Fruit fly (Drosophila melanogaster) whole organism, embryonic: ENCODE data around the gene CG6733.

Experiments used
- Atf3 ChIP-seq: fragments of 200-800 bp; sonication (Bioruptor generic); optimal IDR thresholded peaks from 3 replicates; lab custom pipeline; 2016; ENCODE audit warnings: missing biosample characterization, missing genetic modification characterization
- CG10431 ChIP-seq: fragments of 200-800 bp; sonication (Bioruptor generic); optimal IDR thresholded peaks from 3 replicates; lab custom pipeline; 2018; ENCODE audit warnings: missing biosample characterization, mild to moderate bottlenecking, missing genetic modification characterization
- CG10979 ChIP-seq: fragments of 200-800 bp; sonication (Bioruptor generic); optimal IDR thresholded peaks from 2 replicates; lab custom pipeline; 2018; ENCODE audit warnings: missing biosample characterization, mild to moderate bottlenecking, missing genetic modification characterization, moderate library complexity
- CG11093 ChIP-seq: fragments of 200-800 bp; sonication (Bioruptor generic); IDR thresholded peaks from 3 replicates; pipeline ENCODE4 v1.3.6; 2022; ENCODE audit warnings: missing biosample characterization, missing genetic modification characterization
- CG11504 ChIP-seq: fragments of 200-800 bp; sonication (Bioruptor generic); optimal IDR thresholded peaks from 3 replicates; lab custom pipeline; 2019; ENCODE audit warnings: missing biosample characterization, mild to moderate bottlenecking, missing genetic modification characterization, moderate library complexity
- CG11695 ChIP-seq: fragments of 200-800 bp; sonication (Bioruptor generic); IDR thresholded peaks from 3 replicates; pipeline ENCODE4 v1.3.6; 2022; ENCODE audit warnings: missing biosample characterization, missing genetic modification characterization
- CG12659 ChIP-seq: fragments of 200-800 bp; sonication (Bioruptor generic); optimal IDR thresholded peaks from 3 replicates; lab custom pipeline; 2017; ENCODE audit warnings: mild to moderate bottlenecking, missing biosample characterization, missing genetic modification reagents, missing genetic modification characterization
- CG14667 ChIP-seq: fragments of 200-800 bp; sonication (Bioruptor generic); IDR thresholded peaks from 2 replicates; pipeline ENCODE4 v1.3.6; 2022; ENCODE audit warnings: missing biosample characterization, missing genetic modification characterization
- CG16863 ChIP-seq: fragments of 200-800 bp; sonication (Bioruptor generic); optimal IDR thresholded peaks from 3 replicates; lab custom pipeline; 2016; ENCODE audit warnings: missing biosample characterization, missing genetic modification characterization
- CG17385 ChIP-seq: fragments of 200-800 bp; sonication (Bioruptor generic); optimal IDR thresholded peaks from 3 replicates; lab custom pipeline; 2018; ENCODE audit warnings: missing biosample characterization, mild to moderate bottlenecking, missing genetic modification characterization
- CG18476 ChIP-seq: fragments of 200-800 bp; sonication (Bioruptor generic); optimal IDR thresholded peaks from 2 replicates; lab custom pipeline; 2016; ENCODE audit warnings: missing biosample characterization, mild to moderate bottlenecking, missing genetic modification characterization
- CG18764 ChIP-seq: fragments of 200-800 bp; sonication (Bioruptor generic); optimal IDR thresholded peaks from 3 replicates; lab custom pipeline; 2016; ENCODE audit warnings: missing biosample characterization, missing genetic modification characterization
- CG2889 ChIP-seq: fragments of 200-800 bp; sonication (Bioruptor generic); IDR thresholded peaks from 3 replicates; pipeline ENCODE4 v1.3.6; 2022; ENCODE audit warnings: missing biosample characterization, missing genetic modification characterization
- CG30403 ChIP-seq: fragments of 200-800 bp; sonication (Bioruptor generic); optimal IDR thresholded peaks from 3 replicates; lab custom pipeline; 2016; ENCODE audit warnings: missing biosample characterization, missing genetic modification characterization
- CG30431 ChIP-seq: fragments of 200-800 bp; sonication (Bioruptor generic); optimal IDR thresholded peaks from 2 replicates; lab custom pipeline; 2017; ENCODE audit warnings: missing biosample characterization, missing genetic modification characterization
- CG31441 ChIP-seq: fragments of 200-800 bp; sonication (Bioruptor generic); IDR thresholded peaks from 2 replicates; pipeline ENCODE4 v1.3.6; 2022; ENCODE audit warnings: missing biosample characterization, missing genetic modification characterization
- CG33557 ChIP-seq: fragments of 200-800 bp; sonication (Bioruptor generic); optimal IDR thresholded peaks from 2 replicates; lab custom pipeline; 2019; ENCODE audit warnings: missing biosample characterization, mild to moderate bottlenecking, missing genetic modification characterization, moderate library complexity
- CG3407 ChIP-seq: fragments of 200-800 bp; sonication (Bioruptor generic); optimal IDR thresholded peaks from 2 replicates; lab custom pipeline; 2018; ENCODE audit warnings: missing biosample characterization, mild to moderate bottlenecking, missing genetic modification characterization
- CG3726 ChIP-seq: fragments of 200-800 bp; sonication (Bioruptor generic); IDR thresholded peaks from 3 replicates; pipeline ENCODE4, ENCODE4 v1.3.6; 2022; ENCODE audit warnings: missing biosample characterization, missing genetic modification characterization
- CG3847 ChIP-seq: fragments of 200-800 bp; sonication (Bioruptor generic); IDR thresholded peaks from 2 replicates; pipeline ENCODE4 v1.3.6; 2022; ENCODE audit warnings: missing biosample characterization, missing genetic modification characterization
- CG4730 ChIP-seq: fragments of 200-800 bp; sonication (Bioruptor generic); IDR thresholded peaks from 2 replicates; pipeline ENCODE4 v1.3.6; 2022; ENCODE audit warnings: missing biosample characterization, missing genetic modification characterization
- CG5180 ChIP-seq: fragments of 200-800 bp; sonication (Bioruptor generic); optimal IDR thresholded peaks from 3 replicates; lab custom pipeline; 2017; ENCODE audit warnings: missing biosample characterization, missing genetic modification characterization, mild to moderate bottlenecking, moderate library complexity, missing genetic modification reagents
- CG6813 ChIP-seq: fragments of 200-800 bp; sonication (Bioruptor generic); optimal IDR thresholded peaks from 2 replicates; lab custom pipeline; 2017; ENCODE audit warnings: missing biosample characterization, missing genetic modification characterization, mild to moderate bottlenecking, moderate library complexity, missing genetic modification reagents
- CG7271 ChIP-seq: fragments of 200-800 bp; sonication (Bioruptor generic); optimal IDR thresholded peaks from 2 replicates; lab custom pipeline; 2018; ENCODE audit warnings: missing biosample characterization, mild to moderate bottlenecking, missing genetic modification characterization, moderate library complexity
- CG7372 ChIP-seq: fragments of 200-800 bp; sonication (Bioruptor generic); IDR thresholded peaks from 2 replicates; pipeline ENCODE4 v1.3.6; 2022; ENCODE audit warnings: missing biosample characterization, missing genetic modification characterization
- CG7556 ChIP-seq: fragments of 200-800 bp; sonication (Bioruptor generic); optimal IDR thresholded peaks from 2 replicates; lab custom pipeline; 2017; ENCODE audit warnings: missing biosample characterization, mild to moderate bottlenecking, missing genetic modification characterization
- CG7928 ChIP-seq: fragments of 200-800 bp; sonication (Bioruptor generic); optimal IDR thresholded peaks from 2 replicates; lab custom pipeline; 2017; ENCODE audit warnings: missing biosample characterization, mild to moderate bottlenecking, missing genetic modification characterization
- CG8924 ChIP-seq: fragments of 200-800 bp; optimal IDR thresholded peaks from 3 replicates; lab custom pipeline; 2019; ENCODE audit warnings: missing biosample characterization, mild to moderate bottlenecking, missing genetic modification characterization, moderate library complexity
- CG9215 ChIP-seq: fragments of 200-800 bp; sonication (Bioruptor generic); IDR thresholded peaks from 2 replicates; pipeline ENCODE4 v1.3.6; 2022; ENCODE audit warnings: missing biosample characterization, missing genetic modification characterization
- Dip2 ChIP-seq: fragments of 200-800 bp; sonication (Bioruptor generic); IDR thresholded peaks from 2 replicates; pipeline ENCODE4 v1.3.6; 2022; ENCODE audit warnings: missing biosample characterization, missing genetic modification characterization
- Drgx ChIP-seq: fragments of 200-800 bp; sonication (Bioruptor generic); IDR thresholded peaks from 2 replicates; pipeline ENCODE4 v1.3.6; 2022; ENCODE audit warnings: missing biosample characterization, missing genetic modification characterization
- E2f1 ChIP-seq: fragments of 200-800 bp; sonication (Bioruptor generic); IDR thresholded peaks from 2 replicates; pipeline ENCODE4 v1.3.6; 2022; ENCODE audit warnings: missing biosample characterization, missing genetic modification characterization
- HHEX ChIP-seq: fragments of 200-800 bp; sonication (Bioruptor generic); optimal IDR thresholded peaks from 3 replicates; lab custom pipeline; 2017; ENCODE audit warnings: missing biosample characterization, mild to moderate bottlenecking, missing genetic modification characterization, missing genetic modification reagents
- Hr3 ChIP-seq: fragments of 200-800 bp; sonication (Bioruptor generic); optimal IDR thresholded peaks from 3 replicates; lab custom pipeline; 2016; ENCODE audit warnings: missing biosample characterization, missing genetic modification characterization
- Lpt ChIP-seq: fragments of >200 bp; optimal IDR thresholded peaks from 2 replicates; lab custom pipeline; 2018; ENCODE audit warnings: missing biosample characterization, missing genetic modification characterization
- Mad ChIP-seq: fragments of 200-800 bp; sonication (Bioruptor generic); optimal IDR thresholded peaks from 2 replicates; lab custom pipeline; 2016; ENCODE audit warnings: missing biosample characterization, missing genetic modification characterization
- Myb ChIP-seq: fragments of 200-800 bp; sonication (Bioruptor generic); optimal IDR thresholded peaks from 2 replicates; lab custom pipeline; 2016; ENCODE audit warnings: missing biosample characterization, missing genetic modification characterization
- ap ChIP-seq: fragments of 200-800 bp; sonication (Bioruptor generic); IDR thresholded peaks from 2 replicates; pipeline ENCODE4 v1.3.6; 2022; ENCODE audit warnings: missing biosample characterization, missing genetic modification characterization
- bsh ChIP-seq, 2 experiments: fragments of 200-800 bp; sonication (Bioruptor generic); optimal IDR thresholded peaks; 2 replicates each; lab custom pipeline; 2017 to 2018; ENCODE audit warnings: mild to moderate bottlenecking in 2 of 2, missing biosample characterization in 2 of 2, missing genetic modification characterization in 2 of 2, moderate library complexity in 1 of 2
- da ChIP-seq: fragments of 200-800 bp; sonication (Bioruptor generic); optimal IDR thresholded peaks from 2 replicates; lab custom pipeline; 2016; ENCODE audit warnings: missing biosample characterization, missing genetic modification characterization
- gem ChIP-seq: fragments of 200-800 bp; sonication (Bioruptor generic); optimal IDR thresholded peaks from 2 replicates; lab custom pipeline; 2019; ENCODE audit warnings: missing biosample characterization, mild to moderate bottlenecking, missing genetic modification characterization, moderate library complexity
- ind ChIP-seq: fragments of 200-800 bp; sonication (Bioruptor generic); optimal IDR thresholded peaks from 3 replicates; lab custom pipeline; 2016; ENCODE audit warnings: missing biosample characterization, missing genetic modification characterization
- kni ChIP-seq: fragments of 200-800 bp; sonication (Bioruptor generic); optimal IDR thresholded peaks from 3 replicates; lab custom pipeline; 2017; ENCODE audit warnings: mild to moderate bottlenecking, missing biosample characterization, missing genetic modification reagents, missing genetic modification characterization
- lilli ChIP-seq: fragments of 200-800 bp; sonication (Bioruptor generic); optimal IDR thresholded peaks from 3 replicates; lab custom pipeline; 2016; ENCODE audit warnings: missing biosample characterization, missing genetic modification characterization
- pb ChIP-seq: fragments of 200-800 bp; sonication (Bioruptor generic); optimal IDR thresholded peaks from 3 replicates; lab custom pipeline; 2016; ENCODE audit warnings: missing biosample characterization, missing genetic modification characterization
- peb ChIP-seq: fragments of 200-800 bp; sonication (Bioruptor generic); IDR thresholded peaks from 2 replicates; pipeline ENCODE4 v1.3.6; 2022; ENCODE audit warnings: missing biosample characterization, missing genetic modification characterization
- phol ChIP-seq: fragments of 200-800 bp; sonication (Bioruptor generic); optimal IDR thresholded peaks from 3 replicates; lab custom pipeline; 2018; ENCODE audit warnings: missing biosample characterization, mild to moderate bottlenecking, missing genetic modification characterization, moderate library complexity
- pum ChIP-seq: fragments of 200-800 bp; sonication (Bioruptor generic); optimal IDR thresholded peaks from 2 replicates; lab custom pipeline; 2016; ENCODE audit warnings: missing biosample characterization, missing genetic modification characterization
- slbo ChIP-seq: fragments of 200-800 bp; sonication (Bioruptor generic); IDR thresholded peaks from 2 replicates; pipeline ENCODE4 v1.3.6; 2022; ENCODE audit warnings: missing biosample characterization, missing genetic modification characterization
- tio ChIP-seq: fragments of 200-800 bp; sonication (Bioruptor generic); optimal IDR thresholded peaks from 2 replicates; lab custom pipeline; 2017; ENCODE audit warnings: missing biosample characterization, missing genetic modification characterization, inconsistent platforms
- tup ChIP-seq: fragments of 200-800 bp; sonication (Bioruptor generic); optimal IDR thresholded peaks from 2 replicates; lab custom pipeline; 2016; ENCODE audit warnings: missing biosample characterization, mild to moderate bottlenecking, missing genetic modification characterization, moderate library complexity

The CG6733 gene

dm6 chr3R:23048690-23049118 is 48.8 kb upstream of the CG6733 start (continued):
- TF ChIP-seq CG30403 (GFP tag; lab: Kevin White, UChicago): peak; percentile 82
- TF ChIP-seq kni (GFP tag; lab: Kevin White, UChicago): peak; percentile 46
- peak; percentile 62 for TF ChIP-seq CG6813 (GFP tag; lab: Kevin White, UChicago)
- TF ChIP-seq pb (GFP tag; lab: Kevin White, UChicago): no peak
- TF ChIP-seq CG12659 (GFP tag; lab: Kevin White, UChicago): peak; percentile 77
- TF ChIP-seq CG30431 (GFP tag; lab: Kevin White, UChicago): peak; percentile 37
- peak; percentile 61 for TF ChIP-seq peb
- peak; percentile 78 for TF ChIP-seq CG17385 (GFP tag; lab: Kevin White, UChicago)
- TF ChIP-seq CG3407 (GFP tag; lab: Kevin White, UChicago): peak; percentile 31
- peak; percentile 68 to 81 for TF ChIP-seq bsh (GFP tag; optimal IDR thresholded peaks at IDR 0.05; lab: Kevin White, UChicago)
- TF ChIP-seq Hr3 (GFP tag; lab: Kevin White, UChicago): peak; percentile 69
- TF ChIP-seq slbo (GFP tag; lab: Robert Waterston, UW): peak; percentile 70
- peak; percentile 67 for TF ChIP-seq CG5180
- peak; percentile 78; the same call in 2 of the 3 replicates for TF ChIP-seq CG11695 (GFP tag; lab: Robert Waterston, UW)
- no peak for TF ChIP-seq CG7928 (GFP tag; lab: Kevin White, UChicago)
- TF ChIP-seq CG2889: no peak
- peak; percentile 55; the same call in 1 of the 3 replicates for TF ChIP-seq CG11093 (GFP tag; lab: Robert Waterston, UW)
- peak; percentile 84 for TF ChIP-seq CG7556 (GFP tag; lab: Kevin White, UChicago)
- TF ChIP-seq Atf3 (GFP tag; lab: Kevin White, UChicago): peak; percentile 25
- peak; percentile 85 for TF ChIP-seq CG8924 (tag; lab: Kevin White, UChicago)
- no peak for TF ChIP-seq Myb (GFP tag; lab: Kevin White, UChicago)
- peak; percentile 43; the same call in 1 of the 2 replicates for TF ChIP-seq CG14667
- peak; percentile 52; the same call in 1 of the 2 replicates for TF ChIP-seq CG4730
- peak; percentile 87 for TF ChIP-seq phol
- TF ChIP-seq gem (tag; lab: Kevin White, UChicago): peak; percentile 90
- TF ChIP-seq CG10431: peak; percentile 63
- TF ChIP-seq CG11504 (tag; lab: Kevin White, UChicago): peak; percentile 89
- TF ChIP-seq Dip2: no peak
- peak; percentile 72 for TF ChIP-seq ind
- TF ChIP-seq E2f1 (GFP tag; lab: Robert Waterston, UW): peak; percentile 60
- peak; percentile 42 for TF ChIP-seq pum (GFP tag; lab: Kevin White, UChicago)
- no peak for TF ChIP-seq CG33557 (GFP tag; lab: Kevin White, UChicago)
- TF ChIP-seq CG16863: peak; percentile 40
- no peak for TF ChIP-seq da
- peak; percentile 85 for TF ChIP-seq CG10979 (tag; lab: Kevin White, UChicago)
- no peak for TF ChIP-seq CG7271
- TF ChIP-seq HHEX (GFP tag; lab: Kevin White, UChicago): peak; percentile 58
- TF ChIP-seq tio (GFP tag; lab: Kevin White, UChicago): peak; percentile 58
- TF ChIP-seq CG3726: no peak
- TF ChIP-seq Mad (GFP tag; lab: Kevin White, UChicago): peak; percentile 36
- TF ChIP-seq CG18764: no peak
- peak; percentile 58 for TF ChIP-seq CG18476 (GFP tag; lab: Kevin White, UChicago)
- peak; percentile 53; the same call in 1 of the 2 replicates for TF ChIP-seq ap (GFP tag; lab: Robert Waterston, UW)
- peak; percentile 43 for TF ChIP-seq CG3847 (GFP tag; lab: Robert Waterston, UW)
- peak; percentile 63 for TF ChIP-seq CG7372 (GFP tag; lab: Robert Waterston, UW)
- peak; percentile 91 for TF ChIP-seq CG31441 (GFP tag; lab: Robert Waterston, UW)
- peak; percentile 87 for TF ChIP-seq Drgx (GFP tag; lab: Robert Waterston, UW)
- peak; percentile 46; the same call in 1 of the 2 replicates for TF ChIP-seq CG9215 (GFP tag; lab: Robert Waterston, UW)
- no peak for TF ChIP-seq Lpt
- TF ChIP-seq lilli (GFP tag; lab: Kevin White, UChicago): peak; percentile 44
- TF ChIP-seq tup (GFP tag; lab: Kevin White, UChicago): no peak
